Worm (Caenorhabditis elegans) whole organism, midembryonic: ENCODE results near the gene F40G12.4.
"Not testable (repeated sequence)": the region's sequence is repeated elsewhere in the genome, so short reads cannot be mapped to it uniquely, and the experiment has no call there.

Experiments used
- T22C8.4 ChIP-seq: fragments of 200-800 bp; sonication (Bioruptor generic); IDR thresholded peaks from 2 replicates; pipeline ENCODE4 v1.3.6; 2022; ENCODE audit warnings: missing genetic modification characterization, missing compliant biosample characterization
- cog-1 ChIP-seq: sonication (generic microtip); optimal IDR thresholded peaks from 2 replicates; lab custom pipeline; 2016; ENCODE audit warnings: missing genetic modification characterization, missing compliant biosample characterization
- flt-1 ChIP-seq: fragments of 200-800 bp; sonication (Bioruptor generic); IDR thresholded peaks from 2 replicates; pipeline ENCODE4 v1.3.6; 2022; ENCODE audit warnings: missing genetic modification characterization, missing compliant biosample characterization
- klf-2 ChIP-seq: fragments of 200-800 bp; sonication (Bioruptor generic); conservative IDR thresholded peaks from 2 replicates; pipeline ENCODE4 v1.3.6; 2022; ENCODE audit warnings: missing genetic modification reagents, missing genetic modification characterization, missing compliant biosample characterization
- med-1 ChIP-seq: sonication (generic microtip); optimal IDR thresholded peaks from 2 replicates; lab custom pipeline; 2017; ENCODE audit warnings: missing genetic modification characterization, mild to moderate bottlenecking, missing compliant biosample characterization, antibody characterized with exemption, missing genetic modification reagents; ENCODE audit not compliant: insufficient read depth
- ref-1 ChIP-seq: fragments of 200-800 bp; sonication (Bioruptor generic); conservative IDR thresholded peaks from 2 replicates; pipeline ENCODE4 v1.3.6; 2022; ENCODE audit warnings: missing genetic modification reagents, missing genetic modification characterization, missing compliant biosample characterization
- tab-1 ChIP-seq: fragments of 200-800 bp; sonication (Bioruptor generic); IDR thresholded peaks from 2 replicates; pipeline ENCODE4 v1.3.6; 2022; ENCODE audit warnings: missing genetic modification characterization, missing compliant biosample characterization
- ztf-23 ChIP-seq: fragments of 200-800 bp; sonication (Bioruptor generic); IDR thresholded peaks from 2 replicates; pipeline ENCODE4 v1.3.6; 2022; ENCODE audit warnings: missing genetic modification reagents, missing genetic modification characterization, missing compliant biosample characterization
- ztf-29 ChIP-seq: fragments of 200-800 bp; sonication (Bioruptor generic); IDR thresholded peaks from 2 replicates; pipeline ENCODE4 v1.3.6; 2022; ENCODE audit warnings: missing genetic modification reagents, missing genetic modification characterization, missing compliant biosample characterization

Gene F40G12.4

DNA sequence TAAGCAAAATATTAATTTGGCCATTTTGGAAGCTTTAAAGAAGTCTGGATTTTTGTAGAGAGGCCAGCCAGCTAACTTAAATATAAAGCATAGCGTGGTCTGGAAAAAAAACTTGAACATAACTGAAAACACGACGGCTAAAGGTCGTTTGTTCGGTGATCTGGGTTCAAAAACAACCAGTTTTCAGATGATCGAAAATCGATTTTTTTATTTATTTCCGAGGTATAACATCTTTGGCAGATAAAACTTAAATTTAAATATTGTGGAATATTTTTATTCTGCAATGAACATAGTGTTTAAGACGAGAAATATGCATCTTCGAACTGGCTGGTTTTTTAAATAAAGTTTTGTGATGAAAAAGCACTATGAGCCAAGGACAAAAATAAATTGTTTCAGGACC, at the start of gene F40G12.4:
F40G12.4 (minus strand) TSS at position 101 of the 400 bp plus-strand sequence.
- no peak for TF ChIP-seq ztf-23
- TF ChIP-seq ztf-29 (GFP tag; lab: Robert Waterston, UW) = no peak
- TF ChIP-seq T22C8.4 (GFP tag; lab: Robert Waterston, UW) = no peak

DNA sequence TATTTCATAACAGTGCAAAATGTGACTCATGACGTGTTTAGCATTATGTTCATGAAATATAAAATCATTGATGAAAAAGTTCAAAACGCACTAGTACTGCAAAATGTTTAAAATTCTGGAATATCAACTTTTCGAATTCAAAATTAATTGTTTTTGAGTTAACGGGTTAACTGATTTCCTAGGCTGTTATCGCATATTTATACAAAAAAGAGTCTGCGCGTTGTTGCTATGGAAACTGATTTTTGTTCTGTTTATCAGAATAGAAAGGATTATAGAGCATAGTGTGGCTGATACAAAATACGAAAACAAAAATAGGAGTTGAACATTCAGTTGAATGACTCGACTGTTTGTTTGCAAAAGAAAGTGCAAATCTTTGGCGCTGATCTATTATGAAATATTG, 49.1 kb upstream of the F40G12.4 start:
- TF ChIP-seq flt-1 (no peak), klf-2 (no peak), ztf-23 (no peak), cog-1 (tag; lab: Kevin White, UChicago) (no peak), tab-1 (GFP tag; lab: Robert Waterston, UW) (no peak), T22C8.4 (GFP tag; lab: Robert Waterston, UW) (no peak), med-1 (no peak), ztf-29 (GFP tag; lab: Robert Waterston, UW) (no peak), ref-1 (GFP tag; lab: Robert Waterston, UW) (no peak)

DNA sequence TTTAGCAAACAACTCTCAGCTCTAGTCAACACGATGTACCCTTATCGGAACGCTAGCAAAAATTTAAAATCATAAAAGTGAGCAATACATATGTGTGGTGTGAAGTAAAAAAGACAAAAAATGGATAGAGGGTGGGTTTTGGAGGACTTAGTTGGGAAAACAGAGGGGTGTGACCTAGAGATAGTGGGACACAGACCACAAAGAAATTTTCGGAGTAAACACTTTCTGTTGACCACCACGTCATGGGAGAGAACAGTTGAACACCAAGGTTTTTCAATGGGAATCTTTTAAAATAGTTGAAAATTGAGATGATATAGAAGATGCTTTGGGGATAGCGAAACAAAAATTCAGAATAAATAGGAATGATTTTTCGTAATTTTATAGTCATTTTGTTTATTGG, 48.7 kb upstream of the F40G12.4 start:
- TF ChIP-seq ztf-29 (GFP tag; lab: Robert Waterston, UW) (no peak), flt-1 (no peak), med-1 (no peak), tab-1 (GFP tag; lab: Robert Waterston, UW) (no peak), cog-1 (tag; lab: Kevin White, UChicago) (no peak), ztf-23 (no peak), klf-2 (no peak), T22C8.4 (GFP tag; lab: Robert Waterston, UW) (no peak)

DNA sequence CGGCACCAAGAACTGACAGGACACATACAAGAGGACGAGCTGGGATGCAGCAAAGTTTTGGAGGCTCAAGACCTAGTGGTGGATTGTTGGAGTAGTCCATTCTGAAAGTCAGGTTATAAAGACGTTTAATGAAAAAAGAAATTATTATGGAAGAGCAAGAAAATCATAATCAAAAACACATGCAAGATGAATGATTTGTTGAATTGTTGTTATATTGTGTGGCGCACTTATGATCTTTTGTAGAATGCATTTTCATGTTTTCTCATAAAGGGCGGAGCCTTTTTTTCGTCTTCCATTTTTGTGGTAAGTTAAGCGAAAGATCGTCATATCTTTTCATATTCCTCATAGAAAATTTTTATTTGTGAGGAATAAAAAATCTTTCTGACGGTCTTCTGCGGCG, 48.0 kb upstream of the F40G12.4 start, which contains the start of gene F47B8.2:
F47B8.2 (minus strand) TSS at position 101 of the 400 bp plus-strand sequence.
- TF ChIP-seq cog-1 (tag; lab: Kevin White, UChicago) (no peak), tab-1 (GFP tag; lab: Robert Waterston, UW) (no peak), flt-1 (no peak), med-1 (no peak)

DNA sequence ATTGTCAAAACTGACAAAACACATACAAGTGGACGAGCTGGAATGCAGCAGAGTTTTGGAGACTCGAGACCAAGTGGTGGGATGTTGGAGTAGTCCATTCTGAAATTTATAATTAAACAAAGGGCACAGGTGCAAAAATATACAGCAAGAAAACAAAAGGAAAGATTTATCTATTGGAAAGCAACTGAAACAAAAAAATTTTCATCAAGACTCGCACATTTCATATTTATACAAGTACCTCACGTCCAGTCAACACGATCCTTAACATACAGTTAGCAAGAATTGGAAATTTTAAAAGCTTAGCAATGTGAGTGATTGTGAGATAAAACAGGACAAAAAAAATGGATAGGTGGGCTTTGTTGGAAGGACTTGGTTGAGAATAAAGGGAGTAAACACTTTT, 45.7 kb upstream of the F40G12.4 start, which contains the start of gene F47B8.1:
F47B8.1 (minus strand) TSS at position 101 of the 400 bp plus-strand sequence.
- no peak for TF ChIP-seq ztf-29 (GFP tag; lab: Robert Waterston, UW)
- no peak for TF ChIP-seq tab-1 (GFP tag; lab: Robert Waterston, UW)
- TF ChIP-seq flt-1 = no peak
- no peak for TF ChIP-seq med-1

DNA sequence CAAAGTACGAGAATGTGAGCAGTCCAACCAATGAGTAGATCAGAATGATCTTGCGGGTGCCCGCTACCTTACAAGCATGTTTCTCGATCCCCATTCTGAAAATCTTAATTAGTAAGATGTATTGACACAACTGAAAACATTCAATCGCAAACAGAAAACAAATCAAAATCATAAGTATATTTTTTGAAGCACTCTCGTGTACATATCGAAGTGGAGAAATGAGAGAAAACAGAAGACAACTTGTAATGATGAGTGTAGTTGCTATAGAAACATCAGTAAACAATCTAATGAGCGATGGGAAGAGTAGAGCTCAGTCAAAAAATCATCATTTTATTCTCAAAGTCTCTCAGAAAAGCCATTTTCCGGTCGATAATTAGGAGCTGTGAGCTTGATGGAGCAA, 44.2 kb upstream of the F40G12.4 start, which contains the start of gene F14D7.8:
F14D7.8 (minus strand) TSS at position 101 of the 400 bp plus-strand sequence.
- TF ChIP-seq ztf-29 (GFP tag; lab: Robert Waterston, UW) = no peak
- TF ChIP-seq ref-1 (GFP tag; lab: Robert Waterston, UW) = no peak
- no peak for TF ChIP-seq klf-2
- no peak for TF ChIP-seq cog-1 (tag; lab: Kevin White, UChicago)

DNA sequence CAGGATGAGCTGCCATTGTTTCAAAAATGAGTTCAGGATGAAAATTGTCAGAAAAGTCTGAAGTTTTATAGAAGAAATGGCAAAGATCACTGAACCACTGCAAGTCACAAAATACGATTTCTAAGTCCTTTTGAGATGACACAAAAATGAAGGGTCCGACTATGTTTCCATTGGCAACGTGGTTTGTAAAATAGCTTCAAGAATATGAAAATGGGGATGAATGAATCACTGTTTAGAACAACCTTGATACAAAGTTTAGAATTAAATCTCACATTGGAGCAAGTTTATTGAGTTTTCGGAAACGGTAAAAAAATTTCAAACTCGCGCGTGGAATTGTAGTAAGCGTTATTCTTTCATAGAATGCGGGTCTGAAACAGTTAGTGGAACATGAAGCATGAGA, 42.6 kb upstream of the F40G12.4 start, which contains the start of gene ddn-3:
ddn-3 (minus strand) TSS at position 101 of the 400 bp plus-strand sequence.
- TF ChIP-seq med-1 (no peak), ztf-29 (GFP tag; lab: Robert Waterston, UW) (no peak), ztf-23 (no peak), T22C8.4 (GFP tag; lab: Robert Waterston, UW) (no peak), klf-2 (no peak), flt-1 (no peak)

DNA sequence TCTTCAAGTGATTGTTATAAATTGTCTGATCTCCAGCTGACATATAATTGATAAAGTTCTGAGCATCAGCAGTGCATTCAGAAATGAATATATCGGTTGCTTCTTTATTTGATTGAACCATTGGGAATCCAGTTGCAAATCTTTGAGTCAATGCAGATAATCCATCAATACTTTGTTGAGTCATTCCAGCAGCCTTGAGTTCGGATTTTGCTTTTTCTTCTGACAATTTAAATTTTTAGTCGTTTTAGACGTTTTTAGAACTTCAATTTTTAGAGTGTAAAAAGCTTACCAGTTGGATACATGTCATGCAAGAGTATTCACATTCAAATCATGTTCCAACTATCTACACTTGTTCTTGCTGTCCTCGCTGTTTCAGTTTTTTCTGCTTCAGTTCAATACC, 41.1 kb upstream of the F40G12.4 start, which contains the start of gene F14D7.14:
F14D7.14 (plus strand) TSS at position 301 of the 400 bp plus-strand sequence.
- not testable (repeated sequence) for TF ChIP-seq tab-1 (GFP tag; lab: Robert Waterston, UW); med-1; ztf-23

DNA sequence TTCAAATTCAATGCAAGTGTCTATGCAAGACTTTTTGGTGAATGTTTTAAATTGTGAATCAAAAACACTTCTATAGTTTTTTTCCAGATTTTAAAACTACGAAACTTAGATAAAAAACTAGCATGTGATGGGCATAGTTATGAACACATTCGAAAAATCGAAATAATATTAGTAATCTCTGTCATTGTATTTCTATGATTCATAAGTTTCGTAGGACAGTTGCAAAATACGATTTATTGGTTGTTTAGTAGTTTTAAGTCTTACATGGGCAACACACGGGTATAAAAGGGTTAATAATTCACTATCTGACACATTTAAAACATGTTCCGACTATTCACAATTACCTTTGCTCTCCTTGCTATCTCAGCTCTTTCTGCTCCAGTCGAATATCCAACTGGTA, 39.6 kb upstream of the F40G12.4 start, which contains the start of gene spig-5:
spig-5 (plus strand) TSS at position 301 of the 400 bp plus-strand sequence.
- not testable (repeated sequence) for TF ChIP-seq med-1; ztf-29 (GFP tag; lab: Robert Waterston, UW); tab-1 (GFP tag; lab: Robert Waterston, UW)

DNA sequence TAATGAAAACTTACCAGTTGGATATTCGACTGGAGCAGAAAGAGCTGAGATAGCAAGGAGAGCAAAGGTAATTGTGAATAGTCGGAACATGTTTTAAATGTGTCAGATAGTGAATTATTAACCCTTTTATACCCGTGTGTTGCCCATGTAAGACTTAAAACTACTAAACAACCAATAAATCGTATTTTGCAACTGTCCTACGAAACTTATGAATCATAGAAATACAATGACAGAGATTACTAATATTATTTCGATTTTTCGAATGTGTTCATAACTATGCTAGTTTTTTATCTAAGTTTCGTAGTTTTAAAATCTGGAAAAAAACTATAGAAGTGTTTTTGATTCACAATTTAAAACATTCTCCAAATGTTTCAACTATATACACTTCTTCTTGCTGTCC, 38.3 kb upstream of the F40G12.4 start, which contains the start of gene spig-4:
spig-4 (minus strand) TSS at position 101 of the 400 bp plus-strand sequence.
- TF ChIP-seq tab-1 (GFP tag; lab: Robert Waterston, UW); T22C8.4 (GFP tag; lab: Robert Waterston, UW); cog-1 (tag; lab: Kevin White, UChicago): not testable (repeated sequence)

DNA sequence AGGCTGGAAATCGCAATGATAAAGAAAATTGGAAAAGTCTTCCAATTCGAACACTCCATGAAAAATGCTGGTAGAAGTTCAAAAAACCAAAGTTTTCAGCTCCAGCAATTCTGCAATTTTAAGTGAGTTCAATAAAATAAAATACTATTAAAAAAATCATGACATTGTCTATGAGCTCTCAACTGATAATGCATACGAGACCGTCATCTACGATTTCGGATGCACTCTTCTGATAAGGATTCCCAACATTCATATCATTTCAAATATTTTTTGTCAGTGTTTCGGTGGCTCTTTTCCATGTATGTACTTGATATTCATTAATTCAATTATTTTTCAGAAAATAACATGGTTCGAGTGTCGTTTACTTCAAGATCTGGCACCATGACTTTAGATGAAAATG, 32.6 kb upstream of the F40G12.4 start, which contains the start of gene F14D7.6:
F14D7.6 (plus strand) TSS at position 338 of the 400 bp plus-strand sequence.
- TF ChIP-seq med-1 (no peak), ref-1 (GFP tag; lab: Robert Waterston, UW) (no peak), klf-2 (no peak), ztf-23 (no peak), ztf-29 (GFP tag; lab: Robert Waterston, UW) (no peak), cog-1 (tag; lab: Kevin White, UChicago) (no peak), tab-1 (GFP tag; lab: Robert Waterston, UW) (no peak), flt-1 (no peak), T22C8.4 (GFP tag; lab: Robert Waterston, UW) (no peak)
